Fruit fly (Drosophila melanogaster) whole organism, prepupa: ENCODE measurements around the gene Kcmf1.

ENCODE experiments used
- CG11294 ChIP-seq: fragments of 200-800 bp; sonication (Bioruptor generic); IDR thresholded peaks from 2 replicates; pipeline ENCODE4 v1.3.6; 2022; ENCODE audit warnings: missing biosample characterization, missing genetic modification characterization
- CG15336 ChIP-seq: fragments of 200-800 bp; sonication (Bioruptor generic); IDR thresholded peaks from 2 replicates; pipeline ENCODE4 v1.3.6; 2022; ENCODE audit warnings: missing biosample characterization, missing genetic modification characterization
- CG1621 ChIP-seq: fragments of 200-800 bp; sonication (Bioruptor generic); optimal IDR thresholded peaks from 3 replicates; lab custom pipeline; 2018; ENCODE audit warnings: missing biosample characterization, mild to moderate bottlenecking, missing genetic modification characterization
- CG16779 ChIP-seq: fragments of 200-800 bp; sonication (Bioruptor generic); optimal IDR thresholded peaks from 3 replicates; lab custom pipeline; 2017; ENCODE audit warnings: missing biosample characterization, mild to moderate bottlenecking, missing genetic modification characterization
- CG3032 ChIP-seq: fragments of 200-800 bp; optimal IDR thresholded peaks from 2 replicates; lab custom pipeline; 2019; ENCODE audit warnings: missing biosample characterization, mild to moderate bottlenecking, missing genetic modification characterization, moderate library complexity
- CG31627 ChIP-seq: fragments of 200-800 bp; sonication (Bioruptor generic); optimal IDR thresholded peaks from 3 replicates; lab custom pipeline; 2016; ENCODE audit warnings: missing biosample characterization, missing genetic modification characterization
- CG34406 ChIP-seq: fragments of 200-800 bp; sonication (Bioruptor generic); optimal IDR thresholded peaks from 3 replicates; lab custom pipeline; 2016; ENCODE audit warnings: missing biosample characterization, missing genetic modification characterization
- CG4318 ChIP-seq: fragments of 200-800 bp; sonication (Bioruptor generic); optimal IDR thresholded peaks from 3 replicates; lab custom pipeline; 2017; ENCODE audit warnings: missing biosample characterization, mild to moderate bottlenecking, missing genetic modification characterization
- CG6276 ChIP-seq: fragments of 200-800 bp; sonication (Bioruptor generic); optimal IDR thresholded peaks from 2 replicates; lab custom pipeline; 2017; ENCODE audit warnings: missing biosample characterization, mild to moderate bottlenecking, missing genetic modification characterization
- CG6808 ChIP-seq: fragments of 200-800 bp; sonication (Bioruptor generic); optimal IDR thresholded peaks from 3 replicates; lab custom pipeline; 2017; ENCODE audit warnings: missing biosample characterization, missing genetic modification characterization, mild to moderate bottlenecking, moderate library complexity, missing genetic modification reagents
- CG6854 ChIP-seq: fragments of 200-800 bp; sonication (Bioruptor generic); optimal IDR thresholded peaks from 2 replicates; lab custom pipeline; 2017; ENCODE audit warnings: missing biosample characterization, mild to moderate bottlenecking, missing genetic modification characterization
- CG7368 ChIP-seq: fragments of 200-800 bp; sonication (Bioruptor generic); optimal IDR thresholded peaks from 3 replicates; lab custom pipeline; 2016; ENCODE audit warnings: missing biosample characterization, missing genetic modification characterization
- CG8119 ChIP-seq: fragments of 200-800 bp; sonication (Bioruptor generic); IDR thresholded peaks from 3 replicates; pipeline ENCODE4 v1.3.6; 2022; ENCODE audit warnings: missing biosample characterization, missing genetic modification characterization
- CG8319 ChIP-seq: fragments of 200-800 bp; sonication (Bioruptor generic); optimal IDR thresholded peaks from 3 replicates; lab custom pipeline; 2016; ENCODE audit warnings: missing biosample characterization, missing genetic modification characterization
- CG8632 ChIP-seq: fragments of 200-800 bp; sonication (Bioruptor generic); optimal IDR thresholded peaks from 3 replicates; lab custom pipeline; 2016; ENCODE audit warnings: missing biosample characterization, missing genetic modification characterization
- CG9139 ChIP-seq: fragments of 200-800 bp; sonication (Bioruptor generic); optimal IDR thresholded peaks from 3 replicates; lab custom pipeline; 2017; ENCODE audit warnings: missing biosample characterization, mild to moderate bottlenecking, missing genetic modification characterization
- Eip78C ChIP-seq: fragments of 200-800 bp; sonication (Bioruptor generic); peaks from one replicate; lab custom pipeline; 2016; ENCODE audit warnings: missing biosample characterization, missing genetic modification characterization
- Eip93F ChIP-seq: fragments of 200-800 bp; sonication (Bioruptor generic); optimal IDR thresholded peaks from 2 replicates; lab custom pipeline; 2016; ENCODE audit warnings: missing biosample characterization, mild to moderate bottlenecking, missing genetic modification characterization
- Ets21C ChIP-seq: fragments of 200-800 bp; sonication (Bioruptor generic); optimal IDR thresholded peaks from 3 replicates; lab custom pipeline; 2016; ENCODE audit warnings: missing biosample characterization, missing genetic modification characterization
- Ets96B ChIP-seq: fragments of 200-800 bp; optimal IDR thresholded peaks from 2 replicates; lab custom pipeline; 2019; ENCODE audit warnings: missing biosample characterization, mild to moderate bottlenecking, missing genetic modification characterization, moderate library complexity
- Gug ChIP-seq: fragments of 200-800 bp; sonication (Bioruptor generic); IDR thresholded peaks from 2 replicates; pipeline ENCODE4 v1.3.6; 2022; ENCODE audit warnings: missing biosample characterization, missing genetic modification characterization
- Hr38 ChIP-seq: sonication (Bioruptor generic); optimal IDR thresholded peaks from 2 replicates; lab custom pipeline; 2016; ENCODE audit warnings: missing biosample characterization, missing genetic modification characterization
- Hr39 ChIP-seq: fragments of 200-800 bp; sonication (Bioruptor generic); optimal IDR thresholded peaks from 2 replicates; lab custom pipeline; 2016; ENCODE audit warnings: missing biosample characterization, missing genetic modification characterization
- Hr4 ChIP-seq: fragments of 200-800 bp; sonication (Bioruptor generic); optimal IDR thresholded peaks from 3 replicates; lab custom pipeline; 2016; ENCODE audit warnings: missing biosample characterization, missing genetic modification characterization
- Met ChIP-seq: fragments of 200-800 bp; sonication (Bioruptor generic); optimal IDR thresholded peaks from 3 replicates; lab custom pipeline; 2016; ENCODE audit warnings: missing biosample characterization, missing genetic modification characterization
- OdsH ChIP-seq: fragments of 200-800 bp; sonication (Bioruptor generic); optimal IDR thresholded peaks from 3 replicates; lab custom pipeline; 2016; ENCODE audit warnings: missing biosample characterization, missing genetic modification characterization
- Smox ChIP-seq: fragments of 200-800 bp; sonication (Bioruptor generic); optimal IDR thresholded peaks from 3 replicates; lab custom pipeline; 2016; ENCODE audit warnings: missing biosample characterization, missing genetic modification characterization
- achi ChIP-seq: fragments of 200-800 bp; sonication (Bioruptor generic); optimal IDR thresholded peaks from 3 replicates; lab custom pipeline; 2016; ENCODE audit warnings: missing biosample characterization, missing genetic modification characterization
- cyc ChIP-seq: fragments of 200-800 bp; sonication (Bioruptor generic); optimal IDR thresholded peaks from 3 replicates; lab custom pipeline; 2016; ENCODE audit warnings: missing biosample characterization, missing genetic modification characterization
- dac ChIP-seq: fragments of 200-800 bp; sonication (Bioruptor generic); optimal IDR thresholded peaks from 2 replicates; lab custom pipeline; 2017; ENCODE audit warnings: missing biosample characterization, mild to moderate bottlenecking, missing genetic modification characterization
- dsx ChIP-seq: fragments of 200-800 bp; optimal IDR thresholded peaks from 3 replicates; lab custom pipeline; 2019; ENCODE audit warnings: missing biosample characterization, mild to moderate bottlenecking, missing genetic modification characterization, moderate library complexity; ENCODE audit not compliant: poor library complexity, severe bottlenecking
- eg ChIP-seq: fragments of 200-800 bp; sonication (Bioruptor generic); IDR thresholded peaks from 3 replicates; pipeline ENCODE4 v1.3.6; 2022; ENCODE audit warnings: missing biosample characterization, missing genetic modification characterization
- esn ChIP-seq: fragments of 200-800 bp; sonication (Bioruptor generic); optimal IDR thresholded peaks from 2 replicates; lab custom pipeline; 2016; ENCODE audit warnings: missing biosample characterization, mild to moderate bottlenecking, missing genetic modification characterization, moderate library complexity
- fd59A ChIP-seq: fragments of 200-800 bp; sonication (Bioruptor generic); optimal IDR thresholded peaks from 2 replicates; lab custom pipeline; 2017; ENCODE audit warnings: missing biosample characterization, mild to moderate bottlenecking, missing genetic modification characterization, missing genetic modification reagents
- fkh ChIP-seq: fragments of 200-800 bp; sonication (Bioruptor generic); optimal IDR thresholded peaks from 3 replicates; lab custom pipeline; 2017; ENCODE audit warnings: missing biosample characterization, mild to moderate bottlenecking, missing genetic modification characterization, moderate library complexity
- lz ChIP-seq: fragments of 200-800 bp; sonication (Bioruptor generic); optimal IDR thresholded peaks from 3 replicates; lab custom pipeline; 2016; ENCODE audit warnings: missing biosample characterization, missing genetic modification characterization
- net ChIP-seq: fragments of 200-800 bp; sonication (Bioruptor generic); optimal IDR thresholded peaks from 3 replicates; lab custom pipeline; 2016; ENCODE audit warnings: missing biosample characterization, missing genetic modification characterization
- ss ChIP-seq, 2 experiments: fragments of 200-800 bp; sonication (Bioruptor generic); optimal IDR thresholded peaks; 2 replicates in 1 of 2; 3 replicates in 1 of 2; lab custom pipeline; 2017 to 2018; ENCODE audit warnings: mild to moderate bottlenecking in 2 of 2, missing biosample characterization in 2 of 2, missing genetic modification characterization in 2 of 2, moderate library complexity in 1 of 2
- svp ChIP-seq: fragments of 200-800 bp; sonication (Bioruptor generic); peaks from one replicate; lab custom pipeline; 2016; ENCODE audit warnings: missing biosample characterization, missing genetic modification characterization

Gene Kcmf1

dm6 chr3R:8980776-8981165, 33.9 kb downstream of the Kcmf1 start, which contains the start of gene CAHbeta:
CAHbeta (plus strand) TSS chr3R:8980860.
- TF ChIP-seq CG11294 (no peak), achi (GFP tag; lab: Kevin White, UChicago) (no peak), Eip78C (GFP tag; lab: Kevin White, UChicago) (peak; percentile 43), CG34406 (GFP tag; lab: Kevin White, UChicago) (no peak), CG16779 (peak; percentile 34), ss (GFP tag; optimal IDR thresholded peaks at IDR 0.05; lab: Kevin White, UChicago) (peak in 1 of 2 experiments; percentile 40), net (no peak), CG6276 (GFP tag; lab: Kevin White, UChicago) (peak; percentile 20), Hr38 (no peak), eg (peak; percentile 58; the same call in 2 of the 3 replicates), CG7368 (GFP tag; lab: Kevin White, UChicago) (no peak)

DNA sequence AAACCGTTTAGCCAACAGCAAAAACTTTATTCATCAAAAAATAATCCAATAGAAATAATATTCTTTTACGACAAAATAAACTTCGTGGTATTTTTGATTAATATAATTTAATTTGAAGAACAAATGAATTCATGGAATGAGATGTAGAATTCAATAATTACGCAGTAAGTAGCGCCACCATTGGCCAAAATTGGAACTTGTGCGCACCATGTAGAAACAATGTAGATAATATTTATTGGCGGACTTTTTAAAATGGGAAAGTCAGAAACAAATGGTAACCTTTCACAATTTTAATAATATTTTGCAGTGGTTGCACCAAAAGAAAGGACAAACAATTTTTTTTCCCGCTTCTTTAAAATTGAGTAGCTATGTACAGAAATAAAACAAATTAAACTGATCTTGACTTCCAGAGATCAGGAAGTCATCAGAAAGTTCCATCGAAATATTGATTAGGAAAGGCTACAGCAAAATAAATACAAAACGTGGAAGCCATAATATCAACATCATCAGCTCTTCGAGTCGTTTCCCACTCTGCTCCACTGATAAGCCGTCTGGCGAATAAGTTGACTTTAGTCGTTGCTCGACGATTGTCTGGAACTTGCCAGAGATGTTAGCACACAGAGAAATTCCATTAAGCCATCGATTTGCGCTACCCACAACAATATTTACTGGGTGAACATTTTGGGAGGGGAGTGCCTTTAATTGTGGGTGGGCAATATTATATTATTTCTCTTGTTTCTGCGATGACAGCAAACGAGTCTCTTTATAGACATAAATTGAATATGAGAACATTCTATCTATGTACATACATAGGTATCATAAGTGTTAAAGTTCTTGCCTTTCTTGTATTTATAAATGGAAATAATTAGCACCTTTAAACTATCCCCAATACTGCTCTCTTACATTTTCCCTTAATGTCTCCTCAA, 34.6 kb downstream of the Kcmf1 start:
- TF ChIP-seq CG31627 (GFP tag; lab: Kevin White, UChicago), result peak; percentile 38
- TF ChIP-seq OdsH (GFP tag; lab: Kevin White, UChicago), result peak; percentile 8
- peak; percentile 27 for TF ChIP-seq CG6276 (GFP tag; lab: Kevin White, UChicago)
- peak; percentile 9 for TF ChIP-seq Met
- TF ChIP-seq CG3032 (tag; lab: Kevin White, UChicago), result no peak
- TF ChIP-seq lz (GFP tag; lab: Kevin White, UChicago), result no peak
- no peak for TF ChIP-seq CG7368 (GFP tag; lab: Kevin White, UChicago)
- TF ChIP-seq cyc, result peak; percentile 11
- TF ChIP-seq Hr38, result no peak
- peak; percentile 61 for TF ChIP-seq CG15336
- TF ChIP-seq eg, result no peak
- TF ChIP-seq Eip93F, result no peak
- peak; percentile 15 for TF ChIP-seq Hr39
- no peak for TF ChIP-seq Hr4 (GFP tag; lab: Kevin White, UChicago)
- no peak for TF ChIP-seq dsx (GFP tag; lab: Kevin White, UChicago)
- TF ChIP-seq fd59A (GFP tag; lab: Kevin White, UChicago), result no peak
- TF ChIP-seq Ets96B (tag; lab: Kevin White, UChicago), result no peak
- TF ChIP-seq svp (GFP tag; lab: Kevin White, UChicago), result peak; percentile 85
- no peak for TF ChIP-seq CG1621 (tag; lab: Kevin White, UChicago)
- TF ChIP-seq CG9139 (GFP tag; lab: Kevin White, UChicago), result peak; percentile 14
- TF ChIP-seq CG6854 (GFP tag; lab: Kevin White, UChicago), result no peak
- no peak for TF ChIP-seq Gug (GFP tag; lab: Robert Waterston, UW)
- peak; percentile 30 for TF ChIP-seq dac (GFP tag; lab: Kevin White, UChicago)
- TF ChIP-seq ss (GFP tag; optimal IDR thresholded peaks at IDR 0.05; lab: Kevin White, UChicago), result peak; percentile 11 to 59
- peak; percentile 38; the same call in 2 of the 3 replicates for TF ChIP-seq CG8119 (GFP tag; lab: Robert Waterston, UW)
- TF ChIP-seq fkh (GFP tag; lab: Kevin White, UChicago), result peak; percentile 76
- TF ChIP-seq Ets21C, result peak; percentile 26
- TF ChIP-seq CG4318 (GFP tag; lab: Kevin White, UChicago), result no peak
- TF ChIP-seq esn, result peak; percentile 16
- TF ChIP-seq CG8632 (GFP tag; lab: Kevin White, UChicago), result no peak
- TF ChIP-seq Eip78C (GFP tag; lab: Kevin White, UChicago), result peak; percentile 33
- no peak for TF ChIP-seq net
- peak; percentile 64 for TF ChIP-seq CG8319 (GFP tag; lab: Kevin White, UChicago)
- peak; percentile 49 for TF ChIP-seq CG6808 (GFP tag; lab: Kevin White, UChicago)
- peak; percentile 9 for TF ChIP-seq Smox
